Worm (Caenorhabditis elegans) whole organism, dauer: ENCODE measurements around the gene rab-19.

Source experiments
- unc-62 ChIP-seq: sonication (generic microtip); optimal IDR thresholded peaks from 2 replicates; lab custom pipeline; 2017; ENCODE audit warnings: missing biosample characterization, missing genetic modification reagents, missing genetic modification characterization

rab-19 gene

DNA sequence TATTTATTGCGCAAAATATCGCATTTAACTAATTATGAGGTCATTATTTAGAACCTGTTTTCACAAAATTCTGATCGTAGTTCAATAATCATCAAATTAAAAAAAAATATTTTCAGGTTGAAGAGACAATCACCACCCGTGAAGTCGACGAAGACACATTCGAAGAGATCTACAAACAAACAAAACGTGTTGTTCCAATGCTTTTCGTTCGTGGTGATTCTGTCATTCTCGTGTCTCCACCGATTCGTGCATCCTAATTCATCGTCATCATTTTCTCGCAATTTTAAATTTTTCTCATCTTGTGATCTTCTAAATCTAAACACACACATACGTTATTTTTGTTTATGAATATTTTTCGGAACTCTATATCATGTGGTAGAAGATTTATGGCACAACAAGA lies 4.6 kb upstream of the rab-19 start:
- no peak for TF ChIP-seq unc-62 (GFP tag; lab: Kevin White, UChicago)

DNA sequence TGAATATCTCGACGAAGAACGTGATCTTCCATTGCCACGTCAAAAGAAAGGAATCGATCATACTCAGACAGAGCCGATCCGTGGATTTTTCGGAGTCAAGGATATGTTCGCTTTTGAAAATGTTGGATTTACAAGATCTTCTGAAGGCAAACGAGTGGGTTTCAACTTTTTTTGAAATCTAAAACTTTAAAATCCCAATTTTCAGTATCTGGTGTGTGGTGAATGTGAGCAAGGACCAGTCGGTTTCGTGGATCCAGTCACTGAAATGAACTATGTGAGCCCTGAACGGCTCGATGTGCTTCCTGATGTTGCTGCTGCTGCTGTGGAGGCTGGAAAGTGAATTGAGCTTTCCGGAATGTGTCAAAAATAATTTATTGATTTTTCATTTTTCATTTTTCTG lies 2.7 kb upstream of the rab-19 start, which contains the start of gene lsm-3:
TSS of gene lsm-3 (plus strand) at position 301 of the 400 bp plus-strand sequence.
- no peak for TF ChIP-seq unc-62 (GFP tag; lab: Kevin White, UChicago)

DNA sequence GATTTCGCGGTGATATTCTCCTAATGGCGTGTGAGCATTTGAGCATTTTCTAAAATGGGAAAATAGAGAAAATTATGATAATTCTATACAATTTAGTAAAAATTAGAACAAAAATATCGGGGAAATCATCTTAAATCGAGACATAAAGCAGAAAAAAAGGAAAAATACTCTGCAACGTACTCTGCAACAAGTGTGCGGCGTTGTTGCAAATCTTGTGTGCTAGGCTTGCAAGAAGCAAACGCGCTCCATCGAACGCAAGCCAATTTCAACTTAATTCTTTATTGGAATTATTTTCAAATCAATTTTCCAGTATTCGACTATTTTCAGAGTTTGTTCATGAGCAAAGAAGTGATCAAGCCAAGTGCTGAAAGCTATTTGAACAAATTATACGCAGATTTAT lies 1.9 kb upstream of the rab-19 start, which contains the start of the genes Y62E10A.20, Y62E10A.23 and mdt-9:
TSS of gene Y62E10A.20 (minus strand) at position 49 of the 400 bp plus-strand sequence.
TSS of gene Y62E10A.23 (plus strand) at position 282 of the 400 bp plus-strand sequence.
TSS of gene mdt-9 (plus strand) at position 338 of the 400 bp plus-strand sequence.
- TF ChIP-seq unc-62 (GFP tag; lab: Kevin White, UChicago) = no peak

DNA sequence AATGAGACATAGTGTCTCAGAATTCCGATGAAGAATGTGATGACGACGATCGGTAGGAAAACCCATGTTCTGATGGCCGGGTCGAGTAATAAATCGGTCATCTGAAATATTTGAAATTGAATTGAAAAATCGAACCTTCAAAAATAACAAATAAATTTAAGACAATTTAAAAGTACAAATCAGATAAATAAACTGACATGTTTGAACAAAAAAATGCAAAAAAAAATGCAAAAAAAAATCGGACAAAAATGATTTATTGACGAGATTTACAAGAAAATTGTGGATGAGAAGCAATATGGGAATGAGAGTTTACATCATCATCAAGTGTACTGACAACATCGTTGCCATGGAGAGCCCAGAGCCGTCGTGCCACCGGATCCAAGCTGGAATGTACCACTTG lies 2.4 kb downstream of the rab-19 start, which contains the start of gene emc-3:
TSS of gene emc-3 (minus strand) at position 101 of the 400 bp plus-strand sequence.
- TF ChIP-seq unc-62 (GFP tag; lab: Kevin White, UChicago) = no peak

DNA sequence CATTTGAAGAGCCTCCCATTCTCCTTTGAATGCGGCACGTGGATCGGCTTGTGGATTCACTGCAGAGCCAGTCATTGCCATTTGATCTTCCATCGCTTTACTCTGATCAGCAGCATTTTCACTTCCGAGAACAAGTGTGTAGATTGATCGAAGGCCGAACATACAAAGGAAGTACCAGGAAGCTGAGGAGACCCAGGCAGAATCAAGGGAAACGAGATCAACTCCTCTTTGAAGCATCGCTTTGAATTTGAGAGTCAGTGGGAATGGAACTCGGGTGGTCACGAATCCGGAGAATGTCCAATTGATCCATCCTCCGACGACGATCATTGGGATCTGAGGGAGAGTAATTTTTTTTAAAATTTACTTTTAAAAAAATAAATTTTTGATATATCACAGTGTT lies 3.7 kb downstream of the rab-19 start:
- no peak for TF ChIP-seq unc-62 (GFP tag; lab: Kevin White, UChicago)

DNA sequence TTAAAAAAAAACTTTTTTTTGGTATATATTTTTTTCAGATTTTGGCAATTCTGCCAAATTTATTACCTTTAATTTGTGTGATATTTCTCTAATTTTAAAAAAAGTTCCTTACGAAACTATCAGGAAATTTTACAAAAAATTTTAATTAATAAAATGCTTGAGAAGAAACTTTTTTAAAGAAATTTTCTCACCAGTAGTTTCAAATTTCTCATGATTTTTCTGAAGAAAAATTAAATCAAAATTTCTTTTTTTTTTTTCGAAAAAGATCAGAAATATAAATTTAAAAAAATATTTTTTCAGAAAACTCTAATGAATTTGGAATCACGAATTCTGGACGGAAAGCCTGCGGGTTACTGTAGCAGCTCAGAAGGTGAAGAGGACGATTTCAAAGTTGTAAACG lies 6.5 kb downstream of the rab-19 start, which contains the start of gene mau-8:
TSS of gene mau-8 (plus strand) at position 301 of the 400 bp plus-strand sequence.
- TF ChIP-seq unc-62 (GFP tag; lab: Kevin White, UChicago) = no peak

DNA sequence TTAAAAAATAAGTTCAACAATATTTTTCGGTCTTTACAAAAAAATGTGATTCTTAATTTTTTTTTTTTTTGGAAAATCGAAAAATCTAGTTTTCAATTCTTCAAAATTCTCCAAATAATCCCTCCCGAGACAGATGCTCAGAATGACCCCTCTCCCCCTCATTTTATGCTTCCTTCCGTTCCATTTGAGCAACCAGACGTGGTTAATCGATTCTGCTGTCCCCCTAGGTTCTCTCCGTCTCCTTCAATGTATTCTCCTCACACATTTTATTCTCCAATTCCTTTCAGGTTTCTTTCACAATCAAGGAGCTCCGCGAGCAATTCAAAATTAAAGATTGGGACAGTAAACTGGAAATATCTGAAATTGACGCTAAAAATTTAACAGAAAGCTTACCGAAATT lies 9.3 kb downstream of the rab-19 start:
- no peak for TF ChIP-seq unc-62 (GFP tag; lab: Kevin White, UChicago)

DNA sequence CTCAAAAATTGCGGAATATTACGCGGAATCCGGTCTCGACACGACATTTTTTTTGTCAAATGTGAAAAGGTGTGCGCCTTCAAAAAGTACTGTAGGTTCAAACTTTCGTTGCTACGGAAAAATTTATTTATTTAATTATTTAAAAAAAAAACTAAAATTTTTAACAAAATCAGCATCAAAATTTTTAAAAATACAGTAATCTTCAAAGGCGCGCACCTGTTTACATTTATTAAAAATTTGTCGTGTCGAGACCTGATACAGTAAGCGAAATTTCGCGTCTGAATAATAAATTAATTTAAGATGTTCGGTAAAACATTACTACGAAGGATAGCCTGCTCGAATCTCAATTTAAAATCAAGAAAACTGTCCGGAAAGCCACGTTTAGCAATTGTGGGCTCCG lies 12.5 kb downstream of the rab-19 start, which contains the start of gene Y62E10A.6:
TSS of gene Y62E10A.6 (plus strand) at position 301 of the 400 bp plus-strand sequence.
- no peak for TF ChIP-seq unc-62 (GFP tag; lab: Kevin White, UChicago)

DNA sequence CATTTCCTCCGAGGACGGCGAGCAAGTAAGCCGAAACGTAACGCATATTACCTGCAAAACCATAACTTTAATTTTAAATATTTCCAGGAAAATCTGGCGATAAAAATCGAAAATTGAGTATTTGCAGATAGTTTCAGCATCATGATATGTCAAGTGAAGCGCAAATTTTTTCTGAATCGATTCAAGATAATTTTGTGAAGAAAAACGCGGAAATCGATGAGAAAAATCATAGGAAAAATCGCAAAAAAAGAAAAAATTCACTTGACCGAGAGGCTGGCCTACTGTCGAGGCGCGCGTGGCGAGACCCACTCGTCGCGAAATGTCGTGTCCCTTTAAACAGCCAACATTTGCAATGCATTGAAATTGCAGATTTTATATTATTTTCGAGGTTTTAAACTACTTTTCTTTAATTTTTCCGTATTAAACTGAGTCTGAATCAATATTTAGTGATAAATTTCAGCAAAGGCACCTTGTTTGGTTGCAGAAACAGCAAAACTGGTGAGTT lies 13.9 kb downstream of the rab-19 start, which contains the start of the genes rla-2, popl-7 and Y62E10A.24:
TSS of gene rla-2 (minus strand) at position 51 of the 505 bp plus-strand sequence.
TSS of gene popl-7 (plus strand) at position 455 of the 505 bp plus-strand sequence.
TSS of gene Y62E10A.24 (plus strand) at position 476 of the 505 bp plus-strand sequence.
- TF ChIP-seq unc-62 (GFP tag; lab: Kevin White, UChicago) = no peak

DNA sequence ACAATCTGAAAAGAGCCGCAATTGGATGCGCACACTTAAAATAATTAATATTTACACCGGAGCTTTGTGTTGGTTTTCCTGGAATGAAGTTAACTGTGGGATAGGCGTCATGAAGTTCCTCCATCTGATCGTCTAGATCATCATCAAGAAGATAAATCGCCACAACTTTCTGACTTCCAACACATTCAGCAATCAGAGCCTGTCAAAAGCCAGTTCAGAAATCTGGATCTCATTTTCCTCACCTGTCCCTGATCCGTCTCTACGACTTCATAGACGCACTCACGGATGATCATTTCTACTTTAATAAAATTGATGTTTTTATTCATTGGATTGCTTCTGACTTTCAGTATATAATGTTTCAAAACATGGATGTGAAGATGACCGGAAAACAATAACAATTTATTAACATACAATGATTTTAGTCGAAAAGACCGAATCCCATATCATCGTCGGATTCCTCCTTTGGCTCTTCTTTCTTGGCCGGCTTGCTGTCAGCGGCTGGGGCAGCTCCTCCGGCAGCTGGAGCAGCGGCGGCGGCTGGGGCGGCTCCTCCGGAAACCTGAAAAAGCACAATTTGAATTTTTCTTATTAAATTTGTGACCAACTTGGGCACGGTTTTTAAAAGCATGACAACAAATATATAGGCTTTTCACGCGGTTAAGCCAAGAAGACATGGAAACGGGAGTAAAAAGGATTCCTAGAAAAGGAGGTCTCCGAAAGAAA lies 14.9 kb downstream of the rab-19 start, which contains the start of gene agt-1:
TSS of gene agt-1 (minus strand) at position 293 of the 723 bp plus-strand sequence.
- no peak for TF ChIP-seq unc-62 (GFP tag; lab: Kevin White, UChicago)

DNA sequence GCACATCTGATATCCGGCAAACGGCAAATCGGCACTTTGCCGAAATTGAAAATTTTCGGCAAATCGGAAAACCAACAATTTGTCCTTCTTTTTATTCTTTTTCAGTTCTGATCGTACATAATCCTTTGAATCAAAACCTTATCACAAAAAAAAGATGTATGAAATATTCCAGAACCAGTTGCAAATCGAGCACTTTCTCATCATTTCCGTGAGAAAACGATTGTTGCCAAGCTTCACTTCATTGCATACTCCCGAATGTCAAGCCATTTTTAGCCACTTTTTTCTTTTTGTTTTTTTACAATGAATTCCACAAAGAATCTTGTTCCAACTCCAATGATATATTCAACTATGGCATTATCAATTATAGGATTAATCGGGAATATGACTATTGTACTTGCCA lies 19.3 kb downstream of the rab-19 start, which contains the start of gene srsx-25:
TSS of gene srsx-25 (plus strand) at position 301 of the 400 bp plus-strand sequence.
- TF ChIP-seq unc-62 (GFP tag; lab: Kevin White, UChicago) = no peak

DNA sequence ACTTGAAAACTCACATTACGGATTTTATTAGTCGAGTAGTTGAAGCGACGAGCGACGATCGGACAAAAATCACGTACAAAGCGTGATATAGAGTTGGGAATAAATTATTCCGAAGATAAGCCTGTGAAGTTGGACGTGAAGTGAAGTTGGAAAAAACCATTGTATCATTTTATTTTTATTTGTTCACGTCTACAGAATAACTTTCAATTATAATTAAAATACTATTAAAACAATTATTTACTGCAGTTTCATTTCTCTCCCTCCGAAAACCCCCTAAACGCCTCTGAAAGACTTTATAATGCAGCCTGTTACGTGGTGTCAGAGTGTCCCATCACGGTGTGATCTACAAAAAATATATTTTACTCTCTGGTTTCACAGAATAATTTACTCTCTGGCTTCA lies 24.0 kb downstream of the rab-19 start, which contains the start of gene Y62E10A.3:
TSS of gene Y62E10A.3 (minus strand) at position 101 of the 400 bp plus-strand sequence.
- TF ChIP-seq unc-62 (GFP tag; lab: Kevin White, UChicago) = no peak

DNA sequence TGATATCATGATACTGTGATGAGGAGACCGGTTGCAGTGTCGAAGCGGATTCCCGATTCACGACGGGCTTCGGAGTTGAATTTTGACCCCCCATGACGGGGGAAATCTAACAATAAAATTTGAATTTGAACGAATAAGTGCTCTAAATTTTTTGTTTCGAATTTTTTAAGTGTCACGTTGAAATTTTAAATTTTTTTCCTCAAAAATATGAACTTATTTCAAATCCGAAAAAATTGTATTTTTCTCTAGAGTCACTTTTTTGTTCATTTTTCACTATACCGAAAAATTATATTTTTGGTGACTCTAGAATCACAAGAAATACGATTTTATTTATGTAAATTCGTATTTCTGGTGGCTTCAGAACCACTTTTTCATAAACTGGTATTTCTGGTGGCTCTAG lies 25.7 kb downstream of the rab-19 start, which contains the start of gene W02A2.8:
TSS of gene W02A2.8 (minus strand) at position 101 of the 400 bp plus-strand sequence.
- no peak for TF ChIP-seq unc-62 (GFP tag; lab: Kevin White, UChicago)

DNA sequence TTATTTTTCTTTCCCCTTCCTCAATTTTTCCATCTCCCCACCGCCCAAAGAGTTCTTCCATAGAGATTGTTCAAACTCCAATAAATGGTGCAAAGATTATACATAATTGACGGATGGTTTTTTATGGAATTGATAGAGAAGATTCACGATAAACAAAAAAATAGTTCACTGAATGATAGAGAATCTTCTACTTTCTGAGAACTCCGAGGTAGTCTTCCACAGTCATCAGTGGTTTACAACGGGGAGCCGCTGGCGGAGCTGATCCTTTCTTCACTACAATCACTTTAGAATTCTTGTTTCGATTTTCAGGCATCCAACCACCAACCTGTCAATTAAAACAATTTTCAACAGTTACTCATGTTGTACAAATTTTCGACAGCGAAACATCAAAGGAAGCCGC lies 28.2 kb downstream of the rab-19 start:
- TF ChIP-seq unc-62 (GFP tag; lab: Kevin White, UChicago) = no peak

DNA sequence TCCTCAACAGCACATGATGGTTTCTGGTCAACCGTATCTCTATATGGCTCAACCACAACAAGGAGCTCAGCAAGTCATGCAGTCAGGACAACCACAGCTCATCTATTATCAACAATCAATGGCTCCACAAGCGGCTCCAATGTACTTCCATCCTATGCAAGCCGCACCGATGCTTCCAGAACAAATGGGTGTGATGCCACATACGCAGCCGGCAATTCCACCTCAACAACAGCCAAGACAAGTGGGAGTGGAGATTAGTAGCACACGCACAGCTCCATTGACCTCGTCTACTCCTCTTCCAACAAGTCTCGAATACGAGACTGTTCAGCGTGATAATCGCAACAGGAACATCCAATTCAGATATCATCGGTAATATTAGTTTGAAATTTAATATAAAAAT lies 30.1 kb downstream of the rab-19 start:
- no peak for TF ChIP-seq unc-62 (GFP tag; lab: Kevin White, UChicago)
